Fruit fly (Drosophila melanogaster) whole organism, embryonic: ENCODE results near the gene brat.

ENCODE experiments used
- Ada2b ChIP-seq: fragments of 200-800 bp; sonication (Bioruptor generic); IDR thresholded peaks from 2 replicates; pipeline ENCODE4 v1.3.6; 2022; ENCODE audit warnings: missing biosample characterization, missing genetic modification characterization
- Aef1 ChIP-seq: fragments of 200-800 bp; sonication (Bioruptor generic); IDR thresholded peaks from 3 replicates; pipeline ENCODE4 v1.3.6; 2022; ENCODE audit warnings: missing biosample characterization, missing genetic modification characterization
- Atf6 ChIP-seq: fragments of 200-800 bp; sonication (Bioruptor generic); IDR thresholded peaks from 2 replicates; pipeline ENCODE4 v1.3.6; 2022; ENCODE audit warnings: missing biosample characterization, missing genetic modification characterization
- CG11504 ChIP-seq: fragments of 200-800 bp; sonication (Bioruptor generic); optimal IDR thresholded peaks from 3 replicates; lab custom pipeline; 2019; ENCODE audit warnings: missing biosample characterization, mild to moderate bottlenecking, missing genetic modification characterization, moderate library complexity
- CG11560 ChIP-seq: fragments of 200-800 bp; sonication (Bioruptor generic); IDR thresholded peaks from 3 replicates; pipeline ENCODE4 v1.3.6; 2022; ENCODE audit warnings: missing biosample characterization, missing genetic modification characterization
- CG15269 ChIP-seq: fragments of 200-800 bp; sonication (Bioruptor generic); optimal IDR thresholded peaks from 2 replicates; lab custom pipeline; 2018; ENCODE audit warnings: missing biosample characterization, mild to moderate bottlenecking, missing genetic modification characterization, moderate library complexity
- CG15514 ChIP-seq: fragments of 200-800 bp; sonication (Bioruptor generic); optimal IDR thresholded peaks from 3 replicates; lab custom pipeline; 2017; ENCODE audit warnings: missing biosample characterization, missing genetic modification characterization, mild to moderate bottlenecking, moderate library complexity, missing genetic modification reagents
- CG17359 ChIP-seq: fragments of 200-800 bp; sonication (Bioruptor generic); optimal IDR thresholded peaks from 3 replicates; lab custom pipeline; 2018; ENCODE audit warnings: missing biosample characterization, mild to moderate bottlenecking, missing genetic modification characterization, moderate library complexity
- CG17385 ChIP-seq: fragments of 200-800 bp; sonication (Bioruptor generic); optimal IDR thresholded peaks from 3 replicates; lab custom pipeline; 2018; ENCODE audit warnings: missing biosample characterization, mild to moderate bottlenecking, missing genetic modification characterization
- CG17912 ChIP-seq: fragments of 200-800 bp; sonication (Bioruptor generic); optimal IDR thresholded peaks from 2 replicates; lab custom pipeline; 2018; ENCODE audit warnings: missing biosample characterization, mild to moderate bottlenecking, missing genetic modification characterization
- CG2889 ChIP-seq: fragments of 200-800 bp; sonication (Bioruptor generic); IDR thresholded peaks from 3 replicates; pipeline ENCODE4 v1.3.6; 2022; ENCODE audit warnings: missing biosample characterization, missing genetic modification characterization
- CG3163 ChIP-seq: fragments of 200-800 bp; sonication (Bioruptor generic); optimal IDR thresholded peaks from 3 replicates; lab custom pipeline; 2016; ENCODE audit warnings: missing biosample characterization, missing genetic modification characterization
- CG4404 ChIP-seq: fragments of 200-800 bp; sonication (Bioruptor generic); IDR thresholded peaks from 2 replicates; pipeline ENCODE4 v1.3.6; 2022; ENCODE audit warnings: missing biosample characterization, missing genetic modification characterization
- CG7556 ChIP-seq: fragments of 200-800 bp; sonication (Bioruptor generic); optimal IDR thresholded peaks from 2 replicates; lab custom pipeline; 2017; ENCODE audit warnings: missing biosample characterization, mild to moderate bottlenecking, missing genetic modification characterization
- CG7839 ChIP-seq: fragments of 200-800 bp; sonication (Bioruptor generic); optimal IDR thresholded peaks from 3 replicates; lab custom pipeline; 2018; ENCODE audit warnings: missing biosample characterization, mild to moderate bottlenecking, missing genetic modification characterization, moderate library complexity
- CG9609 ChIP-seq: fragments of 200-800 bp; sonication (Bioruptor generic); optimal IDR thresholded peaks from 3 replicates; lab custom pipeline; 2016; ENCODE audit warnings: missing biosample characterization, missing genetic modification characterization
- CG9797 ChIP-seq: fragments of 200-800 bp; sonication (Bioruptor generic); optimal IDR thresholded peaks from 3 replicates; lab custom pipeline; 2018; ENCODE audit warnings: missing biosample characterization, mild to moderate bottlenecking, missing genetic modification characterization
- CG9817 ChIP-seq: fragments of 200-800 bp; sonication (Bioruptor generic); optimal IDR thresholded peaks from 2 replicates; lab custom pipeline; 2018; ENCODE audit warnings: missing biosample characterization, mild to moderate bottlenecking, missing genetic modification characterization, moderate library complexity
- Dref ChIP-seq: fragments of 200-800 bp; sonication (Bioruptor generic); IDR thresholded peaks from 2 replicates; pipeline ENCODE4 v1.3.6; 2022; ENCODE audit warnings: missing biosample characterization, missing genetic modification characterization
- Elba2 ChIP-seq: fragments of 200-800 bp; sonication (Bioruptor generic); optimal IDR thresholded peaks from 3 replicates; lab custom pipeline; 2016; ENCODE audit warnings: missing biosample characterization, missing genetic modification characterization
- Ets65A ChIP-seq: fragments of 200-800 bp; sonication (Bioruptor generic); peaks from one replicate; lab custom pipeline; 2016; ENCODE audit warnings: missing biosample characterization, missing genetic modification characterization
- Fer1 ChIP-seq: fragments of 200-800 bp; sonication (Bioruptor generic); optimal IDR thresholded peaks from 2 replicates; lab custom pipeline; 2017; ENCODE audit warnings: missing biosample characterization, mild to moderate bottlenecking, missing genetic modification characterization
- Fer2 ChIP-seq: fragments of 200-800 bp; sonication (Bioruptor generic); optimal IDR thresholded peaks from 2 replicates; lab custom pipeline; 2018; ENCODE audit warnings: missing biosample characterization, mild to moderate bottlenecking, missing genetic modification characterization, moderate library complexity
- Hmr ChIP-seq: fragments of 200-800 bp; sonication (Bioruptor generic); optimal IDR thresholded peaks from 3 replicates; lab custom pipeline; 2017; ENCODE audit warnings: mild to moderate bottlenecking, missing biosample characterization, missing genetic modification reagents, missing genetic modification characterization
- Hr3 ChIP-seq: fragments of 200-800 bp; sonication (Bioruptor generic); optimal IDR thresholded peaks from 3 replicates; lab custom pipeline; 2016; ENCODE audit warnings: missing biosample characterization, missing genetic modification characterization
- MBD-R2 ChIP-seq: fragments of 200-800 bp; sonication (Bioruptor generic); IDR thresholded peaks from 2 replicates; pipeline ENCODE4 v1.3.6; 2022; ENCODE audit warnings: missing biosample characterization, missing genetic modification characterization
- MESR4 ChIP-seq: fragments of 200-800 bp; sonication (Bioruptor generic); optimal IDR thresholded peaks from 2 replicates; lab custom pipeline; 2018; ENCODE audit warnings: missing biosample characterization, mild to moderate bottlenecking, missing genetic modification characterization, moderate library complexity
- Myb ChIP-seq: fragments of 200-800 bp; sonication (Bioruptor generic); optimal IDR thresholded peaks from 2 replicates; lab custom pipeline; 2016; ENCODE audit warnings: missing biosample characterization, missing genetic modification characterization
- NfI ChIP-seq: fragments of 200-800 bp; sonication (Bioruptor generic); optimal IDR thresholded peaks from 3 replicates; lab custom pipeline; 2018; ENCODE audit warnings: missing biosample characterization, mild to moderate bottlenecking, missing genetic modification characterization, moderate library complexity
- Oli ChIP-seq: fragments of 200-800 bp; sonication (Bioruptor generic); optimal IDR thresholded peaks from 2 replicates; lab custom pipeline; 2018; ENCODE audit warnings: missing biosample characterization, mild to moderate bottlenecking, missing genetic modification characterization, moderate library complexity
- Ptx1 ChIP-seq: fragments of 200-800 bp; sonication (Bioruptor generic); IDR thresholded peaks from 2 replicates; pipeline ENCODE4 v1.3.6; 2022; ENCODE audit warnings: missing biosample characterization, missing genetic modification characterization
- Ssrp ChIP-seq: fragments of 200-800 bp; sonication (Bioruptor generic); optimal IDR thresholded peaks from 2 replicates; lab custom pipeline; 2018; ENCODE audit warnings: missing biosample characterization, mild to moderate bottlenecking, missing genetic modification characterization, moderate library complexity
- Taf1 ChIP-seq: fragments of 200-800 bp; sonication (Bioruptor generic); IDR thresholded peaks from 2 replicates; pipeline ENCODE4 v1.3.6; 2022; ENCODE audit warnings: missing biosample characterization, missing genetic modification characterization
- YL-1 ChIP-seq: fragments of 200-800 bp; sonication (Bioruptor generic); optimal IDR thresholded peaks from 3 replicates; lab custom pipeline; 2017; ENCODE audit warnings: missing biosample characterization, mild to moderate bottlenecking, missing genetic modification characterization
- al ChIP-seq: fragments of 200-800 bp; sonication (Bioruptor generic); IDR thresholded peaks from 2 replicates; pipeline ENCODE4 v1.3.6; 2022; ENCODE audit warnings: missing biosample characterization, missing genetic modification characterization
- ash1 ChIP-seq: fragments of 200-800 bp; sonication (Bioruptor generic); optimal IDR thresholded peaks from 2 replicates; lab custom pipeline; 2018; ENCODE audit warnings: missing biosample characterization, mild to moderate bottlenecking, missing genetic modification characterization
- bcd ChIP-seq: fragments of 200-800 bp; sonication (Bioruptor generic); optimal IDR thresholded peaks from 2 replicates; lab custom pipeline; 2017; ENCODE audit warnings: missing biosample characterization, mild to moderate bottlenecking, missing genetic modification characterization
- br ChIP-seq: fragments of >200 bp; optimal IDR thresholded peaks from 2 replicates; lab custom pipeline; 2017
- cas ChIP-seq: fragments of 200-800 bp; sonication (Bioruptor generic); IDR thresholded peaks from 2 replicates; pipeline ENCODE4 v1.3.6; 2022; ENCODE audit warnings: missing biosample characterization, missing genetic modification characterization
- dysf ChIP-seq: fragments of 200-800 bp; sonication (Bioruptor generic); IDR thresholded peaks from 3 replicates; pipeline ENCODE4 v1.3.6; 2022; ENCODE audit warnings: missing biosample characterization, missing genetic modification characterization
- gro ChIP-seq: fragments of 200-800 bp; sonication (Bioruptor generic); optimal IDR thresholded peaks from 2 replicates; lab custom pipeline; 2016; ENCODE audit warnings: missing biosample characterization, missing genetic modification characterization
- ind ChIP-seq: fragments of 200-800 bp; sonication (Bioruptor generic); optimal IDR thresholded peaks from 3 replicates; lab custom pipeline; 2016; ENCODE audit warnings: missing biosample characterization, missing genetic modification characterization
- lab ChIP-seq: fragments of 200-800 bp; sonication (Bioruptor generic); optimal IDR thresholded peaks from 3 replicates; lab custom pipeline; 2017; ENCODE audit warnings: missing biosample characterization, missing genetic modification characterization, mild to moderate bottlenecking, moderate library complexity, missing genetic modification reagents
- pho ChIP-seq: fragments of 200-800 bp; sonication (Bioruptor generic); optimal IDR thresholded peaks from 2 replicates; lab custom pipeline; 2016; ENCODE audit warnings: missing biosample characterization, missing genetic modification characterization
- ranshi ChIP-seq: fragments of 200-800 bp; sonication (Bioruptor generic); IDR thresholded peaks from 2 replicates; pipeline ENCODE4 v1.3.6; 2022; ENCODE audit warnings: missing biosample characterization, missing genetic modification characterization
- sens ChIP-seq: fragments of 200-800 bp; sonication (Bioruptor generic); peaks from one replicate; lab custom pipeline; 2016; ENCODE audit warnings: missing biosample characterization, missing genetic modification characterization
- slbo ChIP-seq: fragments of 200-800 bp; sonication (Bioruptor generic); IDR thresholded peaks from 2 replicates; pipeline ENCODE4 v1.3.6; 2022; ENCODE audit warnings: missing biosample characterization, missing genetic modification characterization
- slou ChIP-seq: fragments of 200-800 bp; sonication (Bioruptor generic); optimal IDR thresholded peaks from 3 replicates; lab custom pipeline; 2016; ENCODE audit warnings: missing biosample characterization, missing genetic modification characterization
- tio ChIP-seq: fragments of 200-800 bp; sonication (Bioruptor generic); optimal IDR thresholded peaks from 2 replicates; lab custom pipeline; 2017; ENCODE audit warnings: missing biosample characterization, missing genetic modification characterization, inconsistent platforms
- ttk ChIP-seq: fragments of 200-800 bp; sonication (Bioruptor generic); IDR thresholded peaks from 2 replicates; pipeline ENCODE4 v2.1.2; 2022; ENCODE audit warnings: missing biosample characterization, missing genetic modification characterization
- twi ChIP-seq: fragments of 200-800 bp; optimal IDR thresholded peaks from 2 replicates; lab custom pipeline; 2019; ENCODE audit warnings: missing biosample characterization, mild to moderate bottlenecking, missing genetic modification characterization, moderate library complexity
- tx ChIP-seq: fragments of 200-800 bp; sonication (Bioruptor generic); optimal IDR thresholded peaks from 2 replicates; lab custom pipeline; 2016; ENCODE audit warnings: missing biosample characterization, missing genetic modification characterization
- unpg ChIP-seq: fragments of 200-800 bp; sonication (Bioruptor generic); optimal IDR thresholded peaks from 3 replicates; lab custom pipeline; 2018; ENCODE audit warnings: missing biosample characterization, mild to moderate bottlenecking, missing genetic modification characterization, moderate library complexity

brat gene

DNA sequence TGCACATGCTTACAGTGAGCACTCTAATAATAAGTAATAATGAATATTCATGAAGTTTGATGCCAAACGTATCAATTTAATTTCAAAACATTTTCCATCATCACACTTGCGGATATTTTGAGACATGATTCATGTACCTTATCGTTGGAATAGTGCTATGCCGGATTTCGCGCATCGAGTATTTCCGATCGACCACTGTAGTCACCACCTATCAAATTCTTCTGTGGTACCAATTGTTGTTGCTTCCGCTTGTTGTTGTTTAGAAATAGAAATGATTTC is 7.3 kb downstream of the brat start (continued):
- TF ChIP-seq CG15269 (tag; lab: Kevin White, UChicago) (peak; percentile 1), CG17385 (GFP tag; lab: Kevin White, UChicago) (peak; percentile 15), CG9817 (tag; lab: Kevin White, UChicago) (peak; percentile 30), MBD-R2 (GFP tag; lab: Robert Waterston, UW) (peak; percentile 33; the same call in 1 of the 2 replicates), slou (GFP tag; lab: Kevin White, UChicago) (no peak), unpg (GFP tag; lab: Kevin White, UChicago) (peak; percentile 31), CG9797 (GFP tag; lab: Kevin White, UChicago) (no peak), CG2889 (no peak), Myb (peak; percentile 8), Ptx1 (GFP tag; lab: Robert Waterston, UW) (peak; percentile 49; the same call in 1 of the 2 replicates), dysf (GFP tag; lab: Robert Waterston, UW) (peak; percentile 53), Fer1 (GFP tag; lab: Kevin White, UChicago) (peak; percentile 56), Hr3 (GFP tag; lab: Kevin White, UChicago) (peak; percentile 2), al (0 out of 2 replicates have a peak, but pooled peaks have one; percentile 16), NfI (GFP tag; lab: Kevin White, UChicago) (peak; percentile 5), slbo (GFP tag; lab: Robert Waterston, UW) (peak; percentile 72), CG17359 (tag; lab: Kevin White, UChicago) (peak; percentile 15), ash1 (GFP tag; lab: Kevin White, UChicago) (no peak), Ets65A (GFP tag; lab: Kevin White, UChicago) (peak; percentile 63), Fer2 (no peak), sens (GFP tag; lab: Kevin White, UChicago) (peak; percentile 50), ttk (no peak), CG3163 (GFP tag; lab: Kevin White, UChicago) (peak; percentile 21), Elba2 (GFP tag; lab: Kevin White, UChicago) (no peak), gro (GFP tag; lab: Kevin White, UChicago) (peak; percentile 53), tio (GFP tag; lab: Kevin White, UChicago) (no peak), Ssrp (tag; lab: Kevin White, UChicago) (no peak), tx (GFP tag; lab: Kevin White, UChicago) (peak; percentile 1), bcd (GFP tag; lab: Kevin White, UChicago) (peak; percentile 26), Aef1 (GFP tag; lab: Robert Waterston, UW) (peak; percentile 59; the same call in 1 of the 3 replicates), Dref (GFP tag; lab: Robert Waterston, UW) (no peak), CG17912 (GFP tag; lab: Kevin White, UChicago) (no peak), MESR4 (no peak), CG7839 (tag; lab: Kevin White, UChicago) (peak; percentile 65), Ada2b (GFP tag; lab: Robert Waterston, UW) (0 out of 2 replicates have a peak, but pooled peaks have one; percentile 29), CG7556 (peak; percentile 30), br (lab: Kevin White, UChicago) (no peak), YL-1 (GFP tag; lab: Kevin White, UChicago) (no peak), Taf1 (peak; percentile 59), CG11504 (peak; percentile 57), CG15514 (GFP tag; lab: Kevin White, UChicago) (peak; percentile 50), pho (GFP tag; lab: Kevin White, UChicago) (peak; percentile 39), Hmr (peak; percentile 52), ind (peak; percentile 13), twi (tag; lab: Kevin White, UChicago) (no peak), Oli (tag; lab: Kevin White, UChicago) (peak; percentile 1), CG11560 (peak; percentile 52; the same call in 1 of the 3 replicates), CG9609 (GFP tag; lab: Kevin White, UChicago) (peak; percentile 5), ranshi (GFP tag; lab: Robert Waterston, UW) (peak; percentile 64), cas (GFP tag; lab: Robert Waterston, UW) (no peak), lab (GFP tag; lab: Kevin White, UChicago) (peak; percentile 59), Atf6 (0 out of 2 replicates have a peak, but pooled peaks have one; percentile 32), CG4404 (GFP tag; lab: Robert Waterston, UW) (peak; percentile 54)
